Fruit fly (Drosophila melanogaster) whole organism, embryonic: ENCODE results near the gene Rpt4.

ENCODE experiments used
- Ada2b ChIP-seq: fragments of 200-800 bp; sonication (Bioruptor generic); IDR thresholded peaks from 2 replicates; pipeline ENCODE4 v1.3.6; 2022; ENCODE audit warnings: missing biosample characterization, missing genetic modification characterization
- CG10654 ChIP-seq: fragments of 200-800 bp; sonication (Bioruptor generic); optimal IDR thresholded peaks from 2 replicates; lab custom pipeline; 2016; ENCODE audit warnings: missing biosample characterization, missing genetic modification characterization
- CG11093 ChIP-seq: fragments of 200-800 bp; sonication (Bioruptor generic); IDR thresholded peaks from 3 replicates; pipeline ENCODE4 v1.3.6; 2022; ENCODE audit warnings: missing biosample characterization, missing genetic modification characterization
- CG11456 ChIP-seq: fragments of 200-800 bp; sonication (Bioruptor generic); IDR thresholded peaks from 3 replicates; pipeline ENCODE4 v1.3.6; 2022; ENCODE audit warnings: missing biosample characterization, missing genetic modification characterization
- CG11504 ChIP-seq: fragments of 200-800 bp; sonication (Bioruptor generic); optimal IDR thresholded peaks from 3 replicates; lab custom pipeline; 2019; ENCODE audit warnings: missing biosample characterization, mild to moderate bottlenecking, missing genetic modification characterization, moderate library complexity
- CG12769 ChIP-seq: fragments of 200-800 bp; sonication (Bioruptor generic); optimal IDR thresholded peaks from 2 replicates; lab custom pipeline; 2019; ENCODE audit warnings: missing biosample characterization, mild to moderate bottlenecking, missing genetic modification characterization, moderate library complexity
- CG14710 ChIP-seq: fragments of 200-800 bp; sonication (Bioruptor generic); optimal IDR thresholded peaks from 3 replicates; lab custom pipeline; 2019; ENCODE audit warnings: missing biosample characterization, mild to moderate bottlenecking, missing genetic modification characterization, moderate library complexity
- CG15479 ChIP-seq: fragments of 200-800 bp; sonication (Bioruptor generic); optimal IDR thresholded peaks from 3 replicates; lab custom pipeline; 2019; ENCODE audit warnings: missing biosample characterization, mild to moderate bottlenecking, missing genetic modification characterization, moderate library complexity
- CG17385 ChIP-seq: fragments of 200-800 bp; sonication (Bioruptor generic); optimal IDR thresholded peaks from 3 replicates; lab custom pipeline; 2018; ENCODE audit warnings: missing biosample characterization, mild to moderate bottlenecking, missing genetic modification characterization
- CG2116 ChIP-seq: fragments of 200-800 bp; sonication (Bioruptor generic); optimal IDR thresholded peaks from 3 replicates; lab custom pipeline; 2018; ENCODE audit warnings: missing biosample characterization, mild to moderate bottlenecking, missing genetic modification characterization
- CG32767 ChIP-seq: fragments of 200-800 bp; sonication (Bioruptor generic); IDR thresholded peaks from 2 replicates; pipeline ENCODE4 v1.3.6; 2022; ENCODE audit warnings: missing biosample characterization, missing genetic modification characterization
- CG34376 ChIP-seq: fragments of 200-800 bp; sonication (Bioruptor generic); optimal IDR thresholded peaks from 2 replicates; lab custom pipeline; 2018; ENCODE audit warnings: missing biosample characterization, mild to moderate bottlenecking, missing genetic modification characterization
- CG34422 ChIP-seq: fragments of 200-800 bp; sonication (Bioruptor generic); IDR thresholded peaks from 3 replicates; pipeline ENCODE4 v1.3.6; 2022; ENCODE audit warnings: missing biosample characterization, missing genetic modification characterization
- CG3838 ChIP-seq: fragments of 200-800 bp; sonication (Bioruptor generic); optimal IDR thresholded peaks from 3 replicates; lab custom pipeline; 2016; ENCODE audit warnings: missing biosample characterization, missing genetic modification characterization
- CG4360 ChIP-seq: fragments of 200-800 bp; sonication (Bioruptor generic); IDR thresholded peaks from 2 replicates; pipeline ENCODE4 v1.3.6; 2022; ENCODE audit warnings: missing biosample characterization, missing genetic modification characterization
- CG4820 ChIP-seq: fragments of 200-800 bp; sonication (Bioruptor generic); optimal IDR thresholded peaks from 3 replicates; lab custom pipeline; 2016; ENCODE audit warnings: missing biosample characterization, missing genetic modification characterization
- CG6272 ChIP-seq: fragments of 200-800 bp; sonication (Bioruptor generic); IDR thresholded peaks from 2 replicates; pipeline ENCODE4 v1.3.6; 2022; ENCODE audit warnings: missing biosample characterization, missing genetic modification characterization
- CG6654 ChIP-seq: fragments of 200-800 bp; sonication (Bioruptor generic); optimal IDR thresholded peaks from 2 replicates; lab custom pipeline; 2017; ENCODE audit warnings: missing biosample characterization, mild to moderate bottlenecking, missing genetic modification characterization
- CG8359 ChIP-seq: fragments of 200-800 bp; sonication (Bioruptor generic); optimal IDR thresholded peaks from 2 replicates; lab custom pipeline; 2017; ENCODE audit warnings: missing biosample characterization, mild to moderate bottlenecking, missing genetic modification characterization, borderline replicate concordance
- CG9797 ChIP-seq: fragments of 200-800 bp; sonication (Bioruptor generic); optimal IDR thresholded peaks from 3 replicates; lab custom pipeline; 2018; ENCODE audit warnings: missing biosample characterization, mild to moderate bottlenecking, missing genetic modification characterization
- D ChIP-seq, 2 experiments: fragments of 200-800 bp in 1 of 2; fragments of >200 bp in 1 of 2; sonication (Bioruptor generic) in 1 of 2; optimal IDR thresholded peaks; 2 replicates in 1 of 2; 3 replicates in 1 of 2; lab custom pipeline; 2017; ENCODE audit warnings: mild to moderate bottlenecking in 1 of 2, missing biosample characterization in 1 of 2, missing genetic modification characterization in 1 of 2, missing genetic modification reagents in 1 of 2
- Fer2 ChIP-seq: fragments of 200-800 bp; sonication (Bioruptor generic); optimal IDR thresholded peaks from 2 replicates; lab custom pipeline; 2018; ENCODE audit warnings: missing biosample characterization, mild to moderate bottlenecking, missing genetic modification characterization, moderate library complexity
- MESR4 ChIP-seq: fragments of 200-800 bp; sonication (Bioruptor generic); optimal IDR thresholded peaks from 2 replicates; lab custom pipeline; 2018; ENCODE audit warnings: missing biosample characterization, mild to moderate bottlenecking, missing genetic modification characterization, moderate library complexity
- Nf-YB ChIP-seq: fragments of 200-800 bp; sonication (Bioruptor generic); optimal IDR thresholded peaks from 3 replicates; lab custom pipeline; 2019; ENCODE audit warnings: missing biosample characterization, mild to moderate bottlenecking, missing genetic modification characterization, moderate library complexity
- Rfx ChIP-seq: fragments of 200-800 bp; sonication (Bioruptor generic); IDR thresholded peaks from 2 replicates; pipeline ENCODE4 v1.3.6; 2022; ENCODE audit warnings: missing biosample characterization, missing genetic modification characterization
- Taf1 ChIP-seq: fragments of 200-800 bp; sonication (Bioruptor generic); IDR thresholded peaks from 2 replicates; pipeline ENCODE4 v1.3.6; 2022; ENCODE audit warnings: missing biosample characterization, missing genetic modification characterization
- Vsx1 ChIP-seq: fragments of 200-800 bp; sonication (Bioruptor generic); optimal IDR thresholded peaks from 2 replicates; lab custom pipeline; 2017; ENCODE audit warnings: missing biosample characterization, mild to moderate bottlenecking, missing genetic modification characterization, missing genetic modification reagents
- YL-1 ChIP-seq: fragments of 200-800 bp; sonication (Bioruptor generic); optimal IDR thresholded peaks from 3 replicates; lab custom pipeline; 2017; ENCODE audit warnings: missing biosample characterization, mild to moderate bottlenecking, missing genetic modification characterization
- ara ChIP-seq: fragments of 200-800 bp; sonication (Bioruptor generic); IDR thresholded peaks from 2 replicates; pipeline ENCODE4 v1.3.6; 2022; ENCODE audit warnings: missing biosample characterization, missing genetic modification characterization
- bigmax ChIP-seq: fragments of 200-800 bp; sonication (Bioruptor generic); optimal IDR thresholded peaks from 2 replicates; lab custom pipeline; 2018; ENCODE audit warnings: missing biosample characterization, mild to moderate bottlenecking, missing genetic modification characterization
- cg ChIP-seq: fragments of 200-800 bp; sonication (Bioruptor generic); optimal IDR thresholded peaks from 3 replicates; lab custom pipeline; 2019; ENCODE audit warnings: missing biosample characterization, mild to moderate bottlenecking, missing genetic modification characterization, moderate library complexity
- chinmo ChIP-seq: fragments of 200-800 bp; sonication (Bioruptor generic); IDR thresholded peaks from 4 replicates; pipeline ENCODE4 v1.3.6; 2022; ENCODE audit warnings: missing biosample characterization, missing genetic modification characterization; ENCODE audit not compliant: partially characterized antibody
- corto ChIP-seq: fragments of 200-800 bp; sonication (Bioruptor generic); optimal IDR thresholded peaks from 2 replicates; lab custom pipeline; 2016; ENCODE audit warnings: missing biosample characterization, mild to moderate bottlenecking, missing genetic modification characterization, moderate library complexity
- crol ChIP-seq: fragments of 200-800 bp; sonication (Bioruptor generic); IDR thresholded peaks from 2 replicates; pipeline ENCODE4 v1.3.6; 2022; ENCODE audit warnings: missing biosample characterization, missing genetic modification characterization
- gcm ChIP-seq: fragments of 200-800 bp; sonication (Bioruptor generic); optimal IDR thresholded peaks from 2 replicates; lab custom pipeline; 2019; ENCODE audit warnings: missing biosample characterization, mild to moderate bottlenecking, missing genetic modification characterization, moderate library complexity
- grn ChIP-seq: fragments of 200-800 bp; sonication (Bioruptor generic); optimal IDR thresholded peaks from 3 replicates; lab custom pipeline; 2017; ENCODE audit warnings: missing biosample characterization, missing genetic modification characterization
- hth ChIP-seq: fragments of >200 bp; optimal IDR thresholded peaks from 2 replicates; lab custom pipeline; 2017; ENCODE audit warnings: inconsistent platforms
- nerfin-1 ChIP-seq: fragments of 200-800 bp; sonication (Bioruptor generic); optimal IDR thresholded peaks from 3 replicates; lab custom pipeline; 2019; ENCODE audit warnings: missing biosample characterization, mild to moderate bottlenecking, missing genetic modification characterization, moderate library complexity
- nerfin-2 ChIP-seq: fragments of 200-800 bp; sonication (Bioruptor generic); IDR thresholded peaks from 2 replicates; pipeline ENCODE4 v1.3.6; 2022; ENCODE audit warnings: missing biosample characterization, missing genetic modification characterization; ENCODE audit not compliant: partially characterized antibody
- sna ChIP-seq: fragments of 200-800 bp; sonication (Bioruptor generic); IDR thresholded peaks from 2 replicates; pipeline ENCODE4 v1.3.6; 2022; ENCODE audit warnings: missing biosample characterization, missing genetic modification characterization; ENCODE audit not compliant: partially characterized antibody
- wek ChIP-seq: fragments of 200-800 bp; sonication (Bioruptor generic); optimal IDR thresholded peaks from 3 replicates; lab custom pipeline; 2018; ENCODE audit warnings: missing biosample characterization, mild to moderate bottlenecking, missing genetic modification characterization, moderate library complexity
- wor ChIP-seq: fragments of 200-800 bp; sonication (Bioruptor generic); IDR thresholded peaks from 2 replicates; pipeline ENCODE4 v1.3.6; 2022; ENCODE audit warnings: missing biosample characterization, missing genetic modification characterization
- z ChIP-seq: fragments of 200-800 bp; sonication (Bioruptor generic); IDR thresholded peaks from 3 replicates; pipeline ENCODE4 v1.3.6; 2022; ENCODE audit warnings: missing biosample characterization, missing genetic modification characterization
- zfh2 ChIP-seq: fragments of 200-800 bp; sonication (Bioruptor generic); optimal IDR thresholded peaks from 2 replicates; lab custom pipeline; 2016; ENCODE audit warnings: missing biosample characterization, missing genetic modification characterization

Rpt4 gene

DNA sequence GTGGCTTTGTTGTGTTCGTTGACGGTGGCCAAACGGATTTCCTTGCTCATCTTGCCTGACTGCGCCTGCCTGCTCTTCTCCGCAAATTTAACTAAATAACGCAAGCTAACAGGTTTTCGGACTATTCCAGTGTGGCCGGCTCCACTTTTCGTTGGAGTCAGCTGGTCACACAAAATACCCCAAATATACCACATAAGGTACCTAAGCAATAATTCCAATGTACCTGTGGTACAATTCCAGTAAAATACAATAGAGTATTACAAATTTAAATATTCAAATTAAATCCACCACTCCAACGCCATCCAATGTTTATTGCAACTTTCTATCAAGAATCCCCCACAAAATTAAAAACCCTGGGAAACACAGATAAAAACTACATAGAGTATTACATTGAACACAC, 14.5 kb downstream of the Rpt4 start, which contains the start of gene CG3566 (continued):
- no peak for TF ChIP-seq CG8359 (GFP tag; lab: Kevin White, UChicago)

dm6 chrX:6267745-6268582, 23.1 kb downstream of the Rpt4 start, which contains the start of gene Spt6:
Spt6 (plus strand) TSS chrX:6267797.
- peak; percentile 40; the same call in 1 of the 3 replicates for TF ChIP-seq CG34422 (GFP tag; lab: Robert Waterston, UW)
- TF ChIP-seq hth (lab: Kevin White, UChicago) = no peak
- TF ChIP-seq CG15479 (GFP tag; lab: Kevin White, UChicago) = peak; percentile 67
- TF ChIP-seq crol (GFP tag; lab: Robert Waterston, UW) = peak; percentile 69
- peak; percentile 96 for TF ChIP-seq CG17385 (GFP tag; lab: Kevin White, UChicago)
- TF ChIP-seq chinmo (GFP tag; lab: Robert Waterston, UW) = 0 out of 4 replicates have a peak, but pooled peaks have one; percentile 68
- peak; percentile 51 for TF ChIP-seq nerfin-1
- TF ChIP-seq ara (GFP tag; lab: Robert Waterston, UW) = no peak
- TF ChIP-seq cg (GFP tag; lab: Kevin White, UChicago) = peak; percentile 59
- peak; percentile 78 for TF ChIP-seq CG4360 (GFP tag; lab: Robert Waterston, UW)
- 0 out of 3 replicates have a peak, but pooled peaks have one; percentile 4 for TF ChIP-seq CG11093 (GFP tag; lab: Robert Waterston, UW)
- TF ChIP-seq YL-1 (GFP tag; lab: Kevin White, UChicago) = peak; percentile 70
- TF ChIP-seq sna (GFP tag; lab: Robert Waterston, UW) = 0 out of 2 replicates have a peak, but pooled peaks have one; percentile 21
- peak; percentile 41 for TF ChIP-seq CG32767 (GFP tag; lab: Robert Waterston, UW)
- peak; percentile 95 for TF ChIP-seq bigmax
- no peak for TF ChIP-seq CG4820 (GFP tag; lab: Kevin White, UChicago)
- peak; percentile 91 for TF ChIP-seq MESR4 (GFP tag; lab: Kevin White, UChicago)
- peak; percentile 12 for TF ChIP-seq corto (GFP tag; lab: Kevin White, UChicago)
- no peak for TF ChIP-seq zfh2 (GFP tag; lab: Kevin White, UChicago)
- TF ChIP-seq CG6654 = no peak
- no peak for TF ChIP-seq grn (GFP tag; lab: Kevin White, UChicago)

DNA sequence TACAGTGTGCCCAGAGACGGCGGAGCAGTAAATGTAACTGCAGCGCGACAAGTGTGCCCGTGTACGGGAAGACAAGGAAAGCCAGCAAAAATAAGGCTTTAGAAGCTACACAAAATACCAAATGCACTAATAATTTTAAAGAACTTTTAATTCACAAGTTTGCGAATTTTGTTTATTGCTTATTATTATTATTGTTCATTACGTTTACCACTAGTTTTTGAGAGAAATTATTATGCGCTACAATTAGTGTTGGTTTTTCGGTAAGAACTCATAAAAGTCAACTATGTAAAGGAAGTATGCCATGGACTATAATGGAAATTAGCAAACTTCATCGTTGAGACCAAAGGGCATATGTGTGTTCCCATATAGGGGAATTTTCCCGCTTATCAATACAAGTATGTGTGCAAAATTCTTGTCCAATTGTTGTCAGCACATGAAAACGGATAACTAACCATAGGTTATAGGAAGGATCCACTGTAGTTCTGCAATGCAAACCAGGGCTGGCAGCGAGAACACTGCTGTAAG, 23.8 kb downstream of the Rpt4 start, which contains the start of gene schlank:
Gene schlank (minus strand): TSS at position 42 of the 525 bp plus-strand sequence.
- TF ChIP-seq CG10654 (GFP tag; lab: Kevin White, UChicago) (peak; percentile 40), z (GFP tag; lab: Robert Waterston, UW) (no peak), gcm (GFP tag; lab: Kevin White, UChicago) (no peak), CG11456 (peak; percentile 60; the same call in 1 of the 3 replicates), Nf-YB (GFP tag; lab: Kevin White, UChicago) (no peak), Ada2b (GFP tag; lab: Robert Waterston, UW) (peak; percentile 56), CG34376 (no peak), CG3838 (GFP tag; lab: Kevin White, UChicago) (no peak), CG14710 (tag; lab: Kevin White, UChicago) (peak; percentile 62), CG15479 (GFP tag; lab: Kevin White, UChicago) (no peak), wor (GFP tag; lab: Robert Waterston, UW) (no peak), nerfin-2 (GFP tag; lab: Robert Waterston, UW) (no peak), Taf1 (GFP tag; lab: Robert Waterston, UW) (no peak), CG6272 (GFP tag; lab: Robert Waterston, UW) (0 out of 2 replicates have a peak, but pooled peaks have one; percentile 6), CG2116 (GFP tag; lab: Kevin White, UChicago) (no peak), CG11504 (tag; lab: Kevin White, UChicago) (no peak), D (optimal IDR thresholded peaks at IDR 0.05; lab: Kevin White, UChicago) (no peak), D (GFP tag; optimal IDR thresholded peaks at IDR 0.05; lab: Kevin White, UChicago) (no peak), wek (GFP tag; lab: Kevin White, UChicago) (no peak), CG9797 (GFP tag; lab: Kevin White, UChicago) (peak; percentile 89), CG12769 (tag; lab: Kevin White, UChicago) (peak; percentile 59), Rfx (peak; percentile 67), Fer2 (no peak), Vsx1 (no peak)
